Fruit fly (Drosophila melanogaster): Measurements from ENCODE around the gene kug.

dm6 chr3L:19991120-19991519 is 14.0 kb upstream of the kug start, which contains the start of gene fln:
- TF ChIP-seq grn (GFP tag; optimal IDR thresholded peaks at IDR 0.05) (no peak), CG10462 (GFP tag; optimal IDR thresholded peaks at IDR 0.05) (no peak), Poxn (GFP tag; IDR thresholded peaks at IDR 0.05) (no peak), wor (GFP tag; IDR thresholded peaks at IDR 0.05) (no peak), Dref (GFP tag; IDR thresholded peaks at IDR 0.05) (no peak), CG34422 (GFP tag; IDR thresholded peaks at IDR 0.05) (no peak)

Data from whole organism, embryonic.